Worm (Caenorhabditis elegans) whole organism, L3 larva: Measurements from ENCODE around the gene F56D6.20.

ENCODE experiments used
- hmg-11 ChIP-seq: sonication (generic microtip); optimal IDR thresholded peaks from 2 replicates; lab custom pipeline; 2016; ENCODE audit warnings: missing genetic modification characterization, missing compliant biosample characterization
- mdl-1 ChIP-seq: fragments of 150-350 bp; optimal IDR thresholded peaks from 2 replicates; lab custom pipeline; 2014; ENCODE audit warnings: missing biosample characterization, missing genetic modification characterization
- pqm-1 ChIP-seq: fragments of 150-350 bp; optimal IDR thresholded peaks from 2 replicates; lab custom pipeline; 2017; ENCODE audit warnings: missing biosample characterization, missing genetic modification characterization, inconsistent platforms
- tbx-2 ChIP-seq: sonication (generic microtip); optimal IDR thresholded peaks from 2 replicates; lab custom pipeline; 2016; ENCODE audit warnings: mild to moderate bottlenecking, missing genetic modification characterization, missing compliant biosample characterization
- unc-62 ChIP-seq: fragments of 150-350 bp; sonication (generic microtip); optimal IDR thresholded peaks from 4 replicates; lab custom pipeline; 2014; ENCODE audit warnings: missing biosample characterization, missing genetic modification reagents, missing genetic modification characterization

ce11 chrIV:3864944-3865343 is 47.8 kb upstream of the F56D6.20 start, which contains the start of gene aat-8:
- no peak for TF ChIP-seq pqm-1 (tag; lab: Kevin White, UChicago)
- TF ChIP-seq mdl-1 (tag; lab: Kevin White, UChicago) = no peak
- no peak for TF ChIP-seq hmg-11 (tag; lab: Kevin White, UChicago)
- no peak for TF ChIP-seq unc-62
- no peak for TF ChIP-seq tbx-2 (tag; lab: Kevin White, UChicago)
